Fruit fly (Drosophila melanogaster) whole organism, adult: ENCODE results near the gene Dad.
A peak's percentile ranks its signal among the peaks of the same experiment; 100 is the strongest.

Experiments
- CG11617 ChIP-seq: fragments of 200-800 bp; sonication (Bioruptor generic); optimal IDR thresholded peaks from 2 replicates; lab custom pipeline; 2017; ENCODE audit warnings: mild to moderate bottlenecking, missing biosample characterization, missing genetic modification reagents, missing genetic modification characterization
- CG12768 ChIP-seq: fragments of 200-800 bp; sonication (Bioruptor generic); optimal IDR thresholded peaks from 2 replicates; lab custom pipeline; 2017; ENCODE audit warnings: missing biosample characterization, missing genetic modification characterization, mild to moderate bottlenecking, moderate library complexity, missing genetic modification reagents
- CG14711 ChIP-seq: fragments of 200-800 bp; sonication (Bioruptor generic); optimal IDR thresholded peaks from 2 replicates; lab custom pipeline; 2018; ENCODE audit warnings: missing biosample characterization, mild to moderate bottlenecking, missing genetic modification characterization, moderate library complexity
- CG1620 ChIP-seq: fragments of 200-800 bp; sonication (Bioruptor generic); optimal IDR thresholded peaks from 2 replicates; lab custom pipeline; 2016; ENCODE audit warnings: missing biosample characterization, missing genetic modification characterization
- CG33017 ChIP-seq: fragments of 200-800 bp; sonication (Bioruptor generic); optimal IDR thresholded peaks from 2 replicates; lab custom pipeline; 2018; ENCODE audit warnings: missing biosample characterization, mild to moderate bottlenecking, missing genetic modification characterization, moderate library complexity
- CG5204 ChIP-seq: fragments of 200-800 bp; sonication (Bioruptor generic); optimal IDR thresholded peaks from 2 replicates; lab custom pipeline; 2016; ENCODE audit warnings: missing biosample characterization, missing genetic modification characterization
- CG7045 ChIP-seq: fragments of 200-800 bp; sonication (Bioruptor generic); optimal IDR thresholded peaks from 2 replicates; lab custom pipeline; 2017; ENCODE audit warnings: missing biosample characterization, mild to moderate bottlenecking, missing genetic modification characterization
- CG7101 ChIP-seq: fragments of 200-800 bp; sonication (Bioruptor generic); optimal IDR thresholded peaks from 2 replicates; lab custom pipeline; 2018; ENCODE audit warnings: missing biosample characterization, mild to moderate bottlenecking, missing genetic modification characterization, moderate library complexity
- Clk ChIP-seq: fragments of 200-800 bp; sonication (Bioruptor generic); optimal IDR thresholded peaks from 2 replicates; lab custom pipeline; 2017; ENCODE audit warnings: missing biosample characterization, missing genetic modification characterization
- Crg-1 ChIP-seq: fragments of 200-800 bp; sonication (Bioruptor generic); optimal IDR thresholded peaks from 2 replicates; lab custom pipeline; 2016; ENCODE audit warnings: missing biosample characterization, missing genetic modification characterization
- Hr96 ChIP-seq: fragments of 200-800 bp; sonication (Bioruptor generic); optimal IDR thresholded peaks from 2 replicates; lab custom pipeline; 2016; ENCODE audit warnings: missing biosample characterization, missing genetic modification characterization
- Mnt ChIP-seq: fragments of 200-800 bp; sonication (Bioruptor generic); optimal IDR thresholded peaks from 2 replicates; lab custom pipeline; 2016; ENCODE audit warnings: missing biosample characterization, mild to moderate bottlenecking, missing genetic modification characterization
- bab1 ChIP-seq: fragments of 200-800 bp; sonication (Bioruptor generic); optimal IDR thresholded peaks from 3 replicates; lab custom pipeline; 2019; ENCODE audit warnings: missing biosample characterization, mild to moderate bottlenecking, missing genetic modification characterization, moderate library complexity
- cic ChIP-seq: fragments of 200-800 bp; sonication (Bioruptor generic); optimal IDR thresholded peaks from 2 replicates; lab custom pipeline; 2017; ENCODE audit warnings: missing biosample characterization, mild to moderate bottlenecking, missing genetic modification characterization, moderate library complexity
- cnc ChIP-seq, 2 experiments: fragments of >200 bp; optimal IDR thresholded peaks; 2 replicates each; lab custom pipeline; 2017
- kay ChIP-seq: fragments of 200-800 bp; sonication (Bioruptor generic); peaks from one replicate; lab custom pipeline; 2016; ENCODE audit warnings: missing biosample characterization, missing genetic modification characterization, borderline replicate concordance
- ovo ChIP-seq: fragments of 200-800 bp; sonication (Bioruptor generic); optimal IDR thresholded peaks from 2 replicates; lab custom pipeline; 2016; ENCODE audit warnings: missing biosample characterization, missing genetic modification characterization
- pad ChIP-seq: fragments of 200-800 bp; sonication (Bioruptor generic); optimal IDR thresholded peaks from 3 replicates; lab custom pipeline; 2017; ENCODE audit warnings: missing biosample characterization, missing genetic modification characterization, mild to moderate bottlenecking, moderate library complexity, missing genetic modification reagents
- tj ChIP-seq: fragments of 200-800 bp; sonication (Bioruptor generic); optimal IDR thresholded peaks from 3 replicates; lab custom pipeline; 2017; ENCODE audit warnings: missing biosample characterization, mild to moderate bottlenecking, missing genetic modification characterization, moderate library complexity
- toe ChIP-seq: fragments of 200-800 bp; sonication (Bioruptor generic); optimal IDR thresholded peaks from 2 replicates; lab custom pipeline; 2016; ENCODE audit warnings: missing biosample characterization, missing genetic modification characterization

Dad gene

dm6 chr3R:17053415-17054177 is at the start of gene Dad:
Gene Dad, plus strand, starts transcription at chr3R:17054007.
- TF ChIP-seq pad (peak; percentile 41), CG14711 (no peak), Hr96 (GFP tag; lab: Kevin White, UChicago) (peak; percentile 49), CG5204 (peak; percentile 57), CG12768 (GFP tag; lab: Kevin White, UChicago) (peak; percentile 56), cic (GFP tag; lab: Kevin White, UChicago) (no peak), CG7101 (peak; percentile 53), kay (GFP tag; lab: Kevin White, UChicago) (peak; percentile 85), ovo (peak; percentile 71), CG1620 (no peak), tj (GFP tag; lab: Kevin White, UChicago) (peak; percentile 60), Crg-1 (GFP tag; lab: Kevin White, UChicago) (peak; percentile 57), CG33017 (tag; lab: Kevin White, UChicago) (no peak), bab1 (peak; percentile 7), toe (peak; percentile 54), cnc (optimal IDR thresholded peaks at IDR 0.05; lab: Kevin White, UChicago) (no peak), CG11617 (GFP tag; lab: Kevin White, UChicago) (no peak), CG7045 (GFP tag; lab: Kevin White, UChicago) (peak; percentile 5), Mnt (GFP tag; lab: Kevin White, UChicago) (peak; percentile 70), Clk (GFP tag; lab: Kevin White, UChicago) (no peak)

DNA sequence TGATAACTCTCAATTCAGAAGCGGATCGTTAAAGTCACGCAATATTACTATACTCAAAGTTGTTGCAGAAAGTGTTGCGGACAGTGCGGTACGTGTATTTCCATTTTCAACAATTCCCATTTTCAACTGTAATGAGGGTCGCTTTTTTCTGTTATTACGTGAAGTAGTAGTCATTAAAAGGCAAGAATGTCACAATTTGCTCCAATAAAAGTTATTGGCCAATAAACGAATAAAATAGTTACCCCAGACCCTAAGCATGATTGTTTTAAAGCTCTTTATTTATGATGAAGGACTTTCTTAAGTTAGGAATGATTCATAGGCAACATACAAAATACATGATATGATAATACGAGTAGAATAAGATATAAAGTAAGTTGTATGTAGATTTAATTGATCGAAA is 46.5 kb upstream of the Dad start:
- TF ChIP-seq CG7101 (no peak), CG33017 (tag; lab: Kevin White, UChicago) (no peak), cic (GFP tag; lab: Kevin White, UChicago) (no peak)

- TF ChIP-seq CG7045 (GFP tag; lab: Kevin White, UChicago) (no peak), cic (GFP tag; lab: Kevin White, UChicago) (peak; percentile 20), bab1 (no peak), toe (no peak), CG1620 (no peak), ovo (no peak), Crg-1 (GFP tag; lab: Kevin White, UChicago) (no peak), CG11617 (GFP tag; lab: Kevin White, UChicago) (no peak), cnc (optimal IDR thresholded peaks at IDR 0.05; lab: Kevin White, UChicago) (no peak), Hr96 (GFP tag; lab: Kevin White, UChicago) (no peak), CG33017 (tag; lab: Kevin White, UChicago) (no peak), kay (GFP tag; lab: Kevin White, UChicago) (peak; percentile 46)
These were observed 45.7 kb upstream of the Dad start, which contains the start of gene CG8907 for dm6 chr3R:17008018-17008674. Gene CG8907, plus strand, starts transcription at chr3R:17008269.

DNA sequence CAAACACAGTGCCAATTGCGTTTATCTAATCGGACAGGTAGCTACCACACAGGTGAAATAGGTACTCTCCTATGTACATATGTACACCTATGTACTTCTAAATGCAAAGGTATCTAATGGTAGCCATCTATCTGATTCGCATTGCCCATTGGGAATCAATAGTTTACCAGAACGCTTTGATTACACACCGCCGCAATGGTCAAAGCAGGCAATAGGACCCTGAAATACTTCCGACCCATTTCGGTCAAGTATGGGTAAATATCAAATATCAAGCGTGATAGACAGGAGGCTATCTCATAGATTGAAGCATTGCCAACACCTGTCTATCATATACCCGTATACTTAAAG is 45.2 kb upstream of the Dad start:
- no peak for TF ChIP-seq Mnt (GFP tag; lab: Kevin White, UChicago)
- TF ChIP-seq cnc (optimal IDR thresholded peaks at IDR 0.05; lab: Kevin White, UChicago): no peak
- TF ChIP-seq tj (GFP tag; lab: Kevin White, UChicago): no peak
- no peak for TF ChIP-seq pad
- TF ChIP-seq CG11617 (GFP tag; lab: Kevin White, UChicago): no peak
- no peak for TF ChIP-seq Hr96 (GFP tag; lab: Kevin White, UChicago)
- TF ChIP-seq CG33017 (tag; lab: Kevin White, UChicago): no peak
- no peak for TF ChIP-seq toe
- no peak for TF ChIP-seq CG7101

DNA sequence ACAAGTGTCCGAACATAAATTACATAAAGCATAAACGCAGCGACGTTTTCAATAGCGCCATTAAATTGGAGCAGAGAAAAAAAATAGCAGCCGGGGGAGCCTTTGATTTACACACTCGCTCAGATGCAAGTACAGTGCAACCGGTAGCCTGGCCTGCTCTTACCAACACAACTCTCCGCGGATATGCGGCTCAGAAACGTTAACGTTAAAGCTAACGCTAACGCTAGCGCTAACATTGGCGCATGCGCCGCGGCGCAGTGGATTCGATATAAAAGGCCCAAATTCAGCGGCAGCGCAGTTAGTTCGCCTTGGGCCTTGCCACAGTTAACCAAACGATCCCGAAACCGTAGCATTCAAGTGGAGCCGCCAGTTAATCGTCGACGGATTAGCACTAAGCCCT is 39.5 kb upstream of the Dad start, which contains the start of gene Pxd:
Pxd (plus strand) TSS at position 301 of the 400 bp plus-strand sequence.
- TF ChIP-seq CG7045 (GFP tag; lab: Kevin White, UChicago) (no peak), Mnt (GFP tag; lab: Kevin White, UChicago) (no peak), tj (GFP tag; lab: Kevin White, UChicago) (no peak), CG33017 (tag; lab: Kevin White, UChicago) (no peak), bab1 (no peak), pad (no peak), Crg-1 (GFP tag; lab: Kevin White, UChicago) (no peak)

DNA sequence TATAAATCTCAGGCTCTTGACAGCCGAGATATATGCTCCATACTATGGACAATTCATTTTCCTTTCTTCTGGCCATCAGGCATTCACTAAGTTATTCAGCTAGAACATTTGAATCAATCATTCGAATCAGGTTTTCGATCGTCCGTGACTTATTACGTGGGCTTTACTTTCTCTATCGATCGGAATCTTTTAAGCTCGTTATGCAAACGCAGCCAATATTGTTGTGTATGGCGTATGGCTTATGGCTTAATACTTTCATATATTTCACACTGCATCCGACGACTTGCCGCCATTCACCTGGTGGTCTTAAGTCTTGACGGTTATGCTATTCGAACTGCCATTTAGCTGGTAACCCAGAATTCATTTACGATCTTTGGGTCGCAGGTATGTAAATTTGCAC is 37.6 kb upstream of the Dad start:
- TF ChIP-seq CG33017 (tag; lab: Kevin White, UChicago): no peak
- TF ChIP-seq Mnt (GFP tag; lab: Kevin White, UChicago): no peak
- TF ChIP-seq CG11617 (GFP tag; lab: Kevin White, UChicago): no peak
- TF ChIP-seq bab1: no peak
- TF ChIP-seq kay (GFP tag; lab: Kevin White, UChicago): no peak
- TF ChIP-seq cic (GFP tag; lab: Kevin White, UChicago): no peak
- no peak for TF ChIP-seq CG14711
- TF ChIP-seq Clk (GFP tag; lab: Kevin White, UChicago): no peak
- no peak for TF ChIP-seq CG5204
- TF ChIP-seq CG1620: no peak
- no peak for TF ChIP-seq tj (GFP tag; lab: Kevin White, UChicago)
- no peak for TF ChIP-seq cnc (optimal IDR thresholded peaks at IDR 0.05; lab: Kevin White, UChicago)
- no peak for TF ChIP-seq CG7045 (GFP tag; lab: Kevin White, UChicago)
- TF ChIP-seq Crg-1 (GFP tag; lab: Kevin White, UChicago): no peak
- no peak for TF ChIP-seq CG12768 (GFP tag; lab: Kevin White, UChicago)
- no peak for TF ChIP-seq toe
- no peak for TF ChIP-seq Hr96 (GFP tag; lab: Kevin White, UChicago)
- TF ChIP-seq ovo: no peak
- no peak for TF ChIP-seq pad
